Worm (Caenorhabditis elegans) whole organism, young adult: ENCODE data around the gene F37C12.14.

ENCODE experiments used
- lsy-27 ChIP-seq: sonication (generic microtip); optimal IDR thresholded peaks from 2 replicates; lab custom pipeline; 2017; ENCODE audit warnings: missing genetic modification characterization, mild to moderate bottlenecking, missing compliant biosample characterization, antibody characterized with exemption, missing genotype, borderline replicate concordance; ENCODE audit not compliant: insufficient read depth
- pha-4 ChIP-seq: fragments of 150-350 bp; sonication (generic microtip); optimal IDR thresholded peaks from 2 replicates; lab custom pipeline; 2014; ENCODE audit warnings: missing biosample characterization, missing genetic modification reagents, missing genetic modification characterization

DNA sequence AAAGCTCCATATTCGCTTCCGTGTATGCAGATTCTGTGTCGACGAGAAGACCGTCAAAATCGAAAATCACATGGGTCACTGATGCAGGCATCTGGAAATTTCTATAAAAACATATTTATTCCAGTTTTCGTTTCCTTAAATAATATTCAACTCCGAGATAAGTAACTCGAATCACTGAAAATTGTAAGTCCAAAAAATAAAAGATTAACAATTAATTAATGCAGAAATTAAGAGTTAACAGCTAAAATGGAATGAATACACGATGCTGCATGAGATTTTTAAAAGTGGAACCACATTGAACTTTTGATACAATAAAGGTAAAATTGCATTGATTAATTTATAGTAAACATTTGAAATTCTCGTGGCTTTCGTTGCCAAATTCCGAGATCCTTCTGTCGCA is 45.5 kb upstream of the F37C12.14 start, which contains the start of gene R151.10:
- TF ChIP-seq lsy-27 (no peak), pha-4 (tag; lab: Kevin White, UChicago) (no peak)
